Fruit fly (Drosophila melanogaster) whole organism, embryonic: ENCODE measurements around the gene Mst36Fb.

Source experiments
- Atf3 ChIP-seq: fragments of 200-800 bp; sonication (Bioruptor generic); optimal IDR thresholded peaks from 3 replicates; lab custom pipeline; 2016; ENCODE audit warnings: missing biosample characterization, missing genetic modification characterization
- Awh ChIP-seq: fragments of 200-800 bp; sonication (Bioruptor generic); IDR thresholded peaks from 2 replicates; pipeline ENCODE4, ENCODE4 v1.3.6; 2022; ENCODE audit warnings: missing biosample characterization, missing genetic modification characterization
- CG10209 ChIP-seq: fragments of 200-800 bp; sonication (Bioruptor generic); optimal IDR thresholded peaks from 3 replicates; lab custom pipeline; 2017; ENCODE audit warnings: missing biosample characterization, mild to moderate bottlenecking, missing genetic modification characterization, missing genetic modification reagents
- CG10321 ChIP-seq: fragments of 200-800 bp; sonication (Bioruptor generic); IDR thresholded peaks from 2 replicates; pipeline ENCODE4 v1.3.6; 2022; ENCODE audit warnings: missing biosample characterization, missing genetic modification characterization
- CG10366 ChIP-seq: fragments of 200-800 bp; sonication (Bioruptor generic); IDR thresholded peaks from 2 replicates; pipeline ENCODE4 v1.3.6; 2022; ENCODE audit warnings: missing biosample characterization, missing genetic modification characterization
- CG10654 ChIP-seq: fragments of 200-800 bp; sonication (Bioruptor generic); optimal IDR thresholded peaks from 2 replicates; lab custom pipeline; 2016; ENCODE audit warnings: missing biosample characterization, missing genetic modification characterization
- CG11504 ChIP-seq: fragments of 200-800 bp; sonication (Bioruptor generic); optimal IDR thresholded peaks from 3 replicates; lab custom pipeline; 2019; ENCODE audit warnings: missing biosample characterization, mild to moderate bottlenecking, missing genetic modification characterization, moderate library complexity
- CG12299 ChIP-seq: fragments of 200-800 bp; sonication (Bioruptor generic); optimal IDR thresholded peaks from 2 replicates; lab custom pipeline; 2018; ENCODE audit warnings: missing biosample characterization, mild to moderate bottlenecking, missing genetic modification characterization
- CG1233 ChIP-seq: fragments of 200-800 bp; sonication (Bioruptor generic); optimal IDR thresholded peaks from 4 replicates; lab custom pipeline; 2018; ENCODE audit warnings: missing biosample characterization, mild to moderate bottlenecking, missing genetic modification characterization
- CG12391 ChIP-seq: fragments of 200-800 bp; sonication (Bioruptor generic); optimal IDR thresholded peaks from 3 replicates; lab custom pipeline; 2018; ENCODE audit warnings: missing biosample characterization, mild to moderate bottlenecking, missing genetic modification characterization, moderate library complexity
- CG13287 ChIP-seq: fragments of 200-800 bp; sonication (Bioruptor generic); IDR thresholded peaks from 2 replicates; pipeline ENCODE4 v1.3.6; 2022; ENCODE audit warnings: missing biosample characterization, missing genetic modification characterization; ENCODE audit not compliant: partially characterized antibody
- CG15479 ChIP-seq: fragments of 200-800 bp; sonication (Bioruptor generic); optimal IDR thresholded peaks from 3 replicates; lab custom pipeline; 2019; ENCODE audit warnings: missing biosample characterization, mild to moderate bottlenecking, missing genetic modification characterization, moderate library complexity
- CG16815 ChIP-seq: fragments of 200-800 bp; sonication (Bioruptor generic); optimal IDR thresholded peaks from 3 replicates; lab custom pipeline; 2017; ENCODE audit warnings: missing biosample characterization, mild to moderate bottlenecking, missing genetic modification characterization
- CG1832 ChIP-seq: fragments of 200-800 bp; sonication (Bioruptor generic); optimal IDR thresholded peaks from 2 replicates; lab custom pipeline; 2017; ENCODE audit warnings: missing biosample characterization, mild to moderate bottlenecking, missing genetic modification characterization, inconsistent platforms
- CG18764 ChIP-seq: fragments of 200-800 bp; sonication (Bioruptor generic); optimal IDR thresholded peaks from 3 replicates; lab custom pipeline; 2016; ENCODE audit warnings: missing biosample characterization, missing genetic modification characterization
- CG2202 ChIP-seq: fragments of 200-800 bp; sonication (Bioruptor generic); optimal IDR thresholded peaks from 2 replicates; lab custom pipeline; 2018; ENCODE audit warnings: missing biosample characterization, mild to moderate bottlenecking, missing genetic modification characterization
- CG4282 ChIP-seq: fragments of 200-800 bp; sonication (Bioruptor generic); optimal IDR thresholded peaks from 2 replicates; lab custom pipeline; 2016; ENCODE audit warnings: missing biosample characterization, missing genetic modification characterization
- CG5953 ChIP-seq: fragments of 200-800 bp; sonication (Bioruptor generic); IDR thresholded peaks from 2 replicates; pipeline ENCODE4 v1.3.6; 2022; ENCODE audit warnings: missing biosample characterization, missing genetic modification characterization
- CG7987 ChIP-seq: fragments of 200-800 bp; sonication (Bioruptor generic); optimal IDR thresholded peaks from 2 replicates; lab custom pipeline; 2018; ENCODE audit warnings: missing biosample characterization, mild to moderate bottlenecking, missing genetic modification characterization, moderate library complexity
- CG8290 ChIP-seq, 3 experiments: fragments of 200-800 bp; sonication (Bioruptor generic); optimal IDR thresholded peaks; 2 replicates each; lab custom pipeline; 2016 to 2019; ENCODE audit warnings: missing biosample characterization in 3 of 3, missing genetic modification characterization in 3 of 3, mild to moderate bottlenecking in 2 of 3, moderate library complexity in 1 of 3
- CG8765 ChIP-seq: fragments of 200-800 bp; sonication (Bioruptor generic); IDR thresholded peaks from 2 replicates; pipeline ENCODE4 v1.3.6; 2022; ENCODE audit warnings: missing biosample characterization, missing genetic modification characterization
- CG9817 ChIP-seq: fragments of 200-800 bp; sonication (Bioruptor generic); optimal IDR thresholded peaks from 2 replicates; lab custom pipeline; 2018; ENCODE audit warnings: missing biosample characterization, mild to moderate bottlenecking, missing genetic modification characterization, moderate library complexity
- Chrac-16 ChIP-seq: fragments of 200-800 bp; sonication (Bioruptor generic); optimal IDR thresholded peaks from 3 replicates; lab custom pipeline; 2016; ENCODE audit warnings: missing biosample characterization, missing genetic modification characterization
- Dll ChIP-seq: fragments of 200-800 bp; sonication (Bioruptor generic); IDR thresholded peaks from 4 replicates; pipeline ENCODE4 v1.3.6; 2022; ENCODE audit warnings: missing biosample characterization, missing genetic modification characterization; ENCODE audit not compliant: partially characterized antibody
- Hr78 ChIP-seq, 2 experiments: fragments of 200-800 bp in 1 of 2; fragments of >200 bp in 1 of 2; sonication (Bioruptor generic) in 1 of 2; optimal IDR thresholded peaks; 2 replicates each; lab custom pipeline; 2017 to 2019; ENCODE audit warnings: missing biosample characterization in 2 of 2, missing genetic modification characterization in 2 of 2, mild to moderate bottlenecking in 1 of 2, moderate library complexity in 1 of 2
- Mad ChIP-seq: fragments of 200-800 bp; sonication (Bioruptor generic); optimal IDR thresholded peaks from 2 replicates; lab custom pipeline; 2016; ENCODE audit warnings: missing biosample characterization, missing genetic modification characterization
- Med ChIP-seq: fragments of 200-800 bp; sonication (Bioruptor generic); peaks from one replicate; lab custom pipeline; 2016; ENCODE audit warnings: missing biosample characterization, missing genetic modification characterization, mild to moderate bottlenecking, inconsistent platforms, moderate library complexity
- NfI ChIP-seq: fragments of 200-800 bp; sonication (Bioruptor generic); optimal IDR thresholded peaks from 3 replicates; lab custom pipeline; 2018; ENCODE audit warnings: missing biosample characterization, mild to moderate bottlenecking, missing genetic modification characterization, moderate library complexity
- Pdp1 ChIP-seq, 2 experiments: fragments of 200-800 bp; sonication (Bioruptor generic); optimal IDR thresholded peaks; 3 replicates each; lab custom pipeline; 2016; ENCODE audit warnings: missing biosample characterization in 2 of 2, missing genetic modification characterization in 2 of 2, mild to moderate bottlenecking in 1 of 2, moderate library complexity in 1 of 2
- Trl ChIP-seq, 3 experiments: fragments of >200 bp in 2 of 3; fragments of 200-800 bp in 1 of 3; sonication (Bioruptor generic) in 1 of 3; optimal IDR thresholded peaks; 2 replicates in 1 of 3; 3 replicates in 2 of 3; lab custom pipeline; 2016 to 2017; ENCODE audit warnings: missing biosample characterization in 1 of 3, missing genetic modification characterization in 1 of 3
- bbx ChIP-seq: fragments of 200-800 bp; sonication (Bioruptor generic); IDR thresholded peaks from 2 replicates; pipeline ENCODE4 v1.3.6; 2022; ENCODE audit warnings: missing biosample characterization, missing genetic modification characterization; ENCODE audit not compliant: partially characterized antibody
- chinmo ChIP-seq: fragments of 200-800 bp; sonication (Bioruptor generic); IDR thresholded peaks from 4 replicates; pipeline ENCODE4 v1.3.6; 2022; ENCODE audit warnings: missing biosample characterization, missing genetic modification characterization; ENCODE audit not compliant: partially characterized antibody
- ci ChIP-seq: fragments of 200-800 bp; sonication (Bioruptor generic); IDR thresholded peaks from 3 replicates; pipeline ENCODE4 v1.3.6; 2022; ENCODE audit warnings: missing biosample characterization, missing genetic modification characterization
- crol ChIP-seq: fragments of 200-800 bp; sonication (Bioruptor generic); IDR thresholded peaks from 2 replicates; pipeline ENCODE4 v1.3.6; 2022; ENCODE audit warnings: missing biosample characterization, missing genetic modification characterization
- cwo ChIP-seq: fragments of 200-800 bp; sonication (Bioruptor generic); optimal IDR thresholded peaks from 3 replicates; lab custom pipeline; 2017; ENCODE audit warnings: missing biosample characterization, missing genetic modification characterization, mild to moderate bottlenecking, moderate library complexity, missing genetic modification reagents
- da ChIP-seq: fragments of 200-800 bp; sonication (Bioruptor generic); optimal IDR thresholded peaks from 2 replicates; lab custom pipeline; 2016; ENCODE audit warnings: missing biosample characterization, missing genetic modification characterization
- dpn ChIP-seq, 2 experiments: fragments of 200-800 bp; sonication (Bioruptor generic); optimal IDR thresholded peaks; 3 replicates each; lab custom pipeline; 2016; ENCODE audit warnings: missing biosample characterization in 2 of 2, missing genetic modification characterization in 2 of 2
- gcm ChIP-seq: fragments of 200-800 bp; sonication (Bioruptor generic); optimal IDR thresholded peaks from 2 replicates; lab custom pipeline; 2019; ENCODE audit warnings: missing biosample characterization, mild to moderate bottlenecking, missing genetic modification characterization, moderate library complexity
- gsb-n ChIP-seq: fragments of 200-800 bp; sonication (Bioruptor generic); optimal IDR thresholded peaks from 3 replicates; lab custom pipeline; 2018; ENCODE audit warnings: missing biosample characterization, mild to moderate bottlenecking, missing genetic modification characterization
- mam ChIP-seq: fragments of 200-800 bp; sonication (Bioruptor generic); optimal IDR thresholded peaks from 3 replicates; lab custom pipeline; 2016; ENCODE audit warnings: missing biosample characterization, missing genetic modification characterization
- phol ChIP-seq: fragments of 200-800 bp; sonication (Bioruptor generic); optimal IDR thresholded peaks from 3 replicates; lab custom pipeline; 2018; ENCODE audit warnings: missing biosample characterization, mild to moderate bottlenecking, missing genetic modification characterization, moderate library complexity
- sens ChIP-seq: fragments of 200-800 bp; sonication (Bioruptor generic); peaks from one replicate; lab custom pipeline; 2016; ENCODE audit warnings: missing biosample characterization, missing genetic modification characterization
- sug ChIP-seq: fragments of 200-800 bp; optimal IDR thresholded peaks from 2 replicates; lab custom pipeline; 2019; ENCODE audit warnings: missing biosample characterization, mild to moderate bottlenecking, missing genetic modification characterization, moderate library complexity
- tgo ChIP-seq: fragments of 200-800 bp; sonication (Bioruptor generic); IDR thresholded peaks from 3 replicates; pipeline ENCODE4 v1.3.6; 2022; ENCODE audit warnings: missing biosample characterization, missing genetic modification characterization
- tll ChIP-seq, 2 experiments: fragments of 200-800 bp in 1 of 2; fragments of >200 bp in 1 of 2; sonication (Bioruptor generic) in 1 of 2; optimal IDR thresholded peaks; 2 replicates each; lab custom pipeline; 2017 to 2019; ENCODE audit warnings: missing biosample characterization in 2 of 2, missing genetic modification characterization in 2 of 2, mild to moderate bottlenecking in 1 of 2, moderate library complexity in 1 of 2
- twi ChIP-seq: fragments of 200-800 bp; optimal IDR thresholded peaks from 2 replicates; lab custom pipeline; 2019; ENCODE audit warnings: missing biosample characterization, mild to moderate bottlenecking, missing genetic modification characterization, moderate library complexity
- vvl ChIP-seq: fragments of 200-800 bp; sonication (Bioruptor generic); IDR thresholded peaks from 2 replicates; pipeline ENCODE4 v1.3.6; 2022; ENCODE audit warnings: missing biosample characterization, missing genetic modification characterization
- z ChIP-seq: fragments of 200-800 bp; sonication (Bioruptor generic); IDR thresholded peaks from 3 replicates; pipeline ENCODE4 v1.3.6; 2022; ENCODE audit warnings: missing biosample characterization, missing genetic modification characterization

Mst36Fb gene

dm6 chr2L:18629144-18629543, 45.8 kb downstream of the Mst36Fb start:
- TF ChIP-seq dpn (GFP tag; optimal IDR thresholded peaks at IDR 0.05; lab: Kevin White, UChicago) (no peak), gsb-n (tag; lab: Kevin White, UChicago) (peak; percentile 69), CG9817 (tag; lab: Kevin White, UChicago) (no peak), ci (GFP tag; lab: Robert Waterston, UW) (0 out of 3 replicates have a peak, but pooled peaks have one; percentile 21), vvl (GFP tag; lab: Robert Waterston, UW) (peak; percentile 74), z (GFP tag; lab: Robert Waterston, UW) (peak; percentile 57; the same call in 1 of the 3 replicates), CG7987 (peak; percentile 49), CG4282 (GFP tag; lab: Kevin White, UChicago) (no peak), sug (peak; percentile 29), sens (GFP tag; lab: Kevin White, UChicago) (peak; percentile 55), Med (GFP tag; lab: Kevin White, UChicago) (peak; percentile 34), CG1832 (GFP tag; lab: Kevin White, UChicago) (peak; percentile 76), CG13287 (GFP tag; lab: Robert Waterston, UW) (0 out of 2 replicates have a peak, but pooled peaks have one; percentile 14), bbx (GFP tag; lab: Robert Waterston, UW) (peak; percentile 23; the same call in 1 of the 2 replicates), CG10321 (GFP tag; lab: Robert Waterston, UW) (peak; percentile 73), Trl (optimal IDR thresholded peaks at IDR 0.05; lab: Kevin White, UChicago) (peak; percentile 46 to 51), Trl (GFP tag; optimal IDR thresholded peaks at IDR 0.05; lab: Kevin White, UChicago) (no peak), gcm (GFP tag; lab: Kevin White, UChicago) (peak; percentile 34), CG18764 (GFP tag; lab: Kevin White, UChicago) (no peak), CG12299 (tag; lab: Kevin White, UChicago) (no peak), crol (GFP tag; lab: Robert Waterston, UW) (peak; percentile 94), Chrac-16 (GFP tag; lab: Kevin White, UChicago) (no peak), Mad (GFP tag; lab: Kevin White, UChicago) (no peak), Hr78 (GFP tag; optimal IDR thresholded peaks at IDR 0.05; lab: Kevin White, UChicago) (peak in 1 of 2 experiments; percentile 26), CG5953 (GFP tag; lab: Robert Waterston, UW) (peak; percentile 30; the same call in 1 of the 2 replicates), Dll (GFP tag; lab: Robert Waterston, UW) (no peak), CG15479 (GFP tag; lab: Kevin White, UChicago) (peak; percentile 96), CG8290 (GFP tag; optimal IDR thresholded peaks at IDR 0.05; lab: Kevin White, UChicago) (no peak), CG8290 (tag; optimal IDR thresholded peaks at IDR 0.05; lab: Kevin White, UChicago) (peak in 1 of 2 experiments; percentile 7), tll (GFP tag; optimal IDR thresholded peaks at IDR 0.05; lab: Kevin White, UChicago) (peak in 1 of 2 experiments; percentile 50), CG16815 (GFP tag; lab: Kevin White, UChicago) (no peak), CG1233 (GFP tag; lab: Kevin White, UChicago) (no peak), CG10654 (GFP tag; lab: Kevin White, UChicago) (no peak), cwo (GFP tag; lab: Kevin White, UChicago) (peak; percentile 91), da (peak; percentile 31), chinmo (0 out of 4 replicates have a peak, but pooled peaks have one; percentile 59)

DNA sequence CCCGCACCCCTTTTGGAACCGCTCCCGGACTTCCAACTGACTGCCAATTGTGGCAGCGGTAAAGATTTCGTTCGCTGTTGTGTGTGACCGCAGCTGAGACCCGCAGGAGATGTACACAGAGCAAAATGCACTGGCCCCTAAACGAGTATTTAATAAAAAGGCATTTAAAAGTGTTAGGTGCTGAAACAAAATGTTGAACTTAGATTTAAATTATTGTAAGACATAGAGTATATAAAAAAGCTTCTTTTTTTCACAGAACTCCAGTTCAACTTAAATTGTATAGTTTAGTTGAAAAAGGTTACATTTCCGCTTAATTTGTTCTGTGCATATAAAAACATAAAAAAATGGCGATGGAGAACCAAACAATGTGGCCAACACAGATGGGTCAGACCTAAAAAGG, 46.8 kb downstream of the Mst36Fb start:
- TF ChIP-seq CG12391 (tag; lab: Kevin White, UChicago) (no peak), mam (GFP tag; lab: Kevin White, UChicago) (no peak), tgo (GFP tag; lab: Robert Waterston, UW) (no peak), ci (GFP tag; lab: Robert Waterston, UW) (0 out of 3 replicates have a peak, but pooled peaks have one; percentile 9), CG10366 (GFP tag; lab: Robert Waterston, UW) (no peak), twi (tag; lab: Kevin White, UChicago) (no peak), NfI (GFP tag; lab: Kevin White, UChicago) (no peak), CG2202 (tag; lab: Kevin White, UChicago) (no peak), phol (tag; lab: Kevin White, UChicago) (peak; percentile 1), sens (GFP tag; lab: Kevin White, UChicago) (peak; percentile 69), Med (GFP tag; lab: Kevin White, UChicago) (peak; percentile 43), CG11504 (tag; lab: Kevin White, UChicago) (peak; percentile 5), Awh (GFP tag; lab: Robert Waterston, UW) (0 out of 2 replicates have a peak, but pooled peaks have one; percentile 4), Pdp1 (GFP tag; optimal IDR thresholded peaks at IDR 0.05; lab: Kevin White, UChicago) (no peak), CG8765 (GFP tag; lab: Robert Waterston, UW) (no peak), CG10209 (GFP tag; lab: Kevin White, UChicago) (no peak), Atf3 (GFP tag; lab: Kevin White, UChicago) (no peak)
